Fruit fly (Drosophila melanogaster) whole organism, embryonic: Measurements from ENCODE around the gene CG31089.

Experiments used
- ATbp ChIP-seq: fragments of 200-800 bp; sonication (Bioruptor generic); optimal IDR thresholded peaks from 2 replicates; lab custom pipeline; 2017; ENCODE audit warnings: missing biosample characterization, mild to moderate bottlenecking, missing genetic modification characterization, missing genetic modification reagents
- CG11504 ChIP-seq: fragments of 200-800 bp; sonication (Bioruptor generic); optimal IDR thresholded peaks from 3 replicates; lab custom pipeline; 2019; ENCODE audit warnings: missing biosample characterization, mild to moderate bottlenecking, missing genetic modification characterization, moderate library complexity
- CG12104 ChIP-seq: fragments of 200-800 bp; sonication (Bioruptor generic); optimal IDR thresholded peaks from 3 replicates; lab custom pipeline; 2016; ENCODE audit warnings: missing biosample characterization, missing genetic modification characterization
- CG12155 ChIP-seq: fragments of 200-800 bp; sonication (Bioruptor generic); optimal IDR thresholded peaks from 3 replicates; lab custom pipeline; 2016; ENCODE audit warnings: missing biosample characterization, missing genetic modification characterization
- CG12659 ChIP-seq: fragments of 200-800 bp; sonication (Bioruptor generic); optimal IDR thresholded peaks from 3 replicates; lab custom pipeline; 2017; ENCODE audit warnings: mild to moderate bottlenecking, missing biosample characterization, missing genetic modification reagents, missing genetic modification characterization
- CG13775 ChIP-seq: fragments of 200-800 bp; sonication (Bioruptor generic); optimal IDR thresholded peaks from 3 replicates; lab custom pipeline; 2017; ENCODE audit warnings: missing biosample characterization, mild to moderate bottlenecking, missing genetic modification characterization
- CG14441 ChIP-seq: fragments of 200-800 bp; sonication (Bioruptor generic); IDR thresholded peaks from 2 replicates; pipeline ENCODE4 v1.3.6; 2022; ENCODE audit warnings: missing biosample characterization, missing genetic modification characterization
- CG15011 ChIP-seq: fragments of 200-800 bp; sonication (Bioruptor generic); optimal IDR thresholded peaks from 3 replicates; lab custom pipeline; 2018; ENCODE audit warnings: missing biosample characterization, mild to moderate bottlenecking, missing genetic modification characterization
- CG16813 ChIP-seq: fragments of 200-800 bp; sonication (Bioruptor generic); IDR thresholded peaks from 3 replicates; pipeline ENCODE4 v1.3.6; 2022; ENCODE audit warnings: missing biosample characterization, missing genetic modification characterization; ENCODE audit not compliant: partially characterized antibody
- CG17328 ChIP-seq: fragments of 200-800 bp; sonication (Bioruptor generic); IDR thresholded peaks from 2 replicates; pipeline ENCODE4 v1.3.6; 2022; ENCODE audit warnings: missing biosample characterization, missing genetic modification characterization
- CG1832 ChIP-seq: fragments of 200-800 bp; sonication (Bioruptor generic); optimal IDR thresholded peaks from 2 replicates; lab custom pipeline; 2017; ENCODE audit warnings: missing biosample characterization, mild to moderate bottlenecking, missing genetic modification characterization, inconsistent platforms
- CG18619 ChIP-seq: fragments of 200-800 bp; sonication (Bioruptor generic); optimal IDR thresholded peaks from 3 replicates; lab custom pipeline; 2017; ENCODE audit warnings: missing biosample characterization, mild to moderate bottlenecking, missing genetic modification characterization
- CG18764 ChIP-seq: fragments of 200-800 bp; sonication (Bioruptor generic); optimal IDR thresholded peaks from 3 replicates; lab custom pipeline; 2016; ENCODE audit warnings: missing biosample characterization, missing genetic modification characterization
- CG3065 ChIP-seq: fragments of 200-800 bp; sonication (Bioruptor generic); optimal IDR thresholded peaks from 2 replicates; lab custom pipeline; 2016; ENCODE audit warnings: missing biosample characterization, missing genetic modification characterization
- CG34422 ChIP-seq: fragments of 200-800 bp; sonication (Bioruptor generic); IDR thresholded peaks from 3 replicates; pipeline ENCODE4 v1.3.6; 2022; ENCODE audit warnings: missing biosample characterization, missing genetic modification characterization
- CG3995 ChIP-seq: fragments of 200-800 bp; sonication (Bioruptor generic); optimal IDR thresholded peaks from 3 replicates; lab custom pipeline; 2016; ENCODE audit warnings: missing biosample characterization, missing genetic modification characterization
- CG4360 ChIP-seq: fragments of 200-800 bp; sonication (Bioruptor generic); IDR thresholded peaks from 2 replicates; pipeline ENCODE4 v1.3.6; 2022; ENCODE audit warnings: missing biosample characterization, missing genetic modification characterization
- CG4424 ChIP-seq: fragments of 200-800 bp; sonication (Bioruptor generic); optimal IDR thresholded peaks from 3 replicates; lab custom pipeline; 2016; ENCODE audit warnings: missing biosample characterization, missing genetic modification characterization
- CG4820 ChIP-seq: fragments of 200-800 bp; sonication (Bioruptor generic); optimal IDR thresholded peaks from 3 replicates; lab custom pipeline; 2016; ENCODE audit warnings: missing biosample characterization, missing genetic modification characterization
- CG8765 ChIP-seq: fragments of 200-800 bp; sonication (Bioruptor generic); IDR thresholded peaks from 2 replicates; pipeline ENCODE4 v1.3.6; 2022; ENCODE audit warnings: missing biosample characterization, missing genetic modification characterization
- Dek ChIP-seq: fragments of 200-800 bp; sonication (Bioruptor generic); optimal IDR thresholded peaks from 3 replicates; lab custom pipeline; 2019; ENCODE audit warnings: missing biosample characterization, mild to moderate bottlenecking, missing genetic modification characterization, moderate library complexity
- Dip2 ChIP-seq: fragments of 200-800 bp; sonication (Bioruptor generic); IDR thresholded peaks from 2 replicates; pipeline ENCODE4 v1.3.6; 2022; ENCODE audit warnings: missing biosample characterization, missing genetic modification characterization
- Dp ChIP-seq: fragments of 200-800 bp; sonication (Bioruptor generic); optimal IDR thresholded peaks from 2 replicates; lab custom pipeline; 2018; ENCODE audit warnings: missing biosample characterization, mild to moderate bottlenecking, missing genetic modification characterization, moderate library complexity
- ERR ChIP-seq: fragments of 200-800 bp; sonication (Bioruptor generic); optimal IDR thresholded peaks from 2 replicates; lab custom pipeline; 2016; ENCODE audit warnings: missing biosample characterization, missing genetic modification characterization
- Elba2 ChIP-seq: fragments of 200-800 bp; sonication (Bioruptor generic); optimal IDR thresholded peaks from 3 replicates; lab custom pipeline; 2016; ENCODE audit warnings: missing biosample characterization, missing genetic modification characterization
- Fer2 ChIP-seq: fragments of 200-800 bp; sonication (Bioruptor generic); optimal IDR thresholded peaks from 2 replicates; lab custom pipeline; 2018; ENCODE audit warnings: missing biosample characterization, mild to moderate bottlenecking, missing genetic modification characterization, moderate library complexity
- H15 ChIP-seq: fragments of 200-800 bp; sonication (Bioruptor generic); IDR thresholded peaks from 3 replicates; pipeline ENCODE4 v1.3.6; 2022; ENCODE audit warnings: missing biosample characterization, missing genetic modification characterization
- HmgD ChIP-seq: fragments of 200-800 bp; sonication (Bioruptor generic); optimal IDR thresholded peaks from 3 replicates; lab custom pipeline; 2016; ENCODE audit warnings: missing biosample characterization, missing genetic modification characterization
- Lim3 ChIP-seq: fragments of 200-800 bp; sonication (Bioruptor generic); IDR thresholded peaks from 2 replicates; pipeline ENCODE4 v1.3.6; 2022; ENCODE audit warnings: missing biosample characterization, missing genetic modification characterization
- NfI ChIP-seq: fragments of 200-800 bp; sonication (Bioruptor generic); optimal IDR thresholded peaks from 3 replicates; lab custom pipeline; 2018; ENCODE audit warnings: missing biosample characterization, mild to moderate bottlenecking, missing genetic modification characterization, moderate library complexity
- Spps ChIP-seq: fragments of 200-800 bp; sonication (Bioruptor generic); optimal IDR thresholded peaks from 2 replicates; lab custom pipeline; 2018; ENCODE audit warnings: missing biosample characterization, mild to moderate bottlenecking, missing genetic modification characterization
- Sry-β ChIP-seq: fragments of 200-800 bp; sonication (Bioruptor generic); optimal IDR thresholded peaks from 2 replicates; lab custom pipeline; 2018; ENCODE audit warnings: missing biosample characterization, mild to moderate bottlenecking, missing genetic modification characterization, moderate library complexity
- abd-A ChIP-seq: fragments of 200-800 bp; sonication (Bioruptor generic); optimal IDR thresholded peaks from 3 replicates; lab custom pipeline; 2019; ENCODE audit warnings: missing biosample characterization, mild to moderate bottlenecking, missing genetic modification characterization, moderate library complexity
- amos ChIP-seq: fragments of 200-800 bp; sonication (Bioruptor generic); IDR thresholded peaks from 2 replicates; pipeline ENCODE4 v1.3.6; 2022; ENCODE audit warnings: missing biosample characterization, missing genetic modification characterization; ENCODE audit not compliant: partially characterized antibody
- az2 ChIP-seq: fragments of 200-800 bp; sonication (Bioruptor generic); optimal IDR thresholded peaks from 3 replicates; lab custom pipeline; 2016; ENCODE audit warnings: missing biosample characterization, missing genetic modification characterization
- bigmax ChIP-seq: fragments of 200-800 bp; sonication (Bioruptor generic); optimal IDR thresholded peaks from 2 replicates; lab custom pipeline; 2018; ENCODE audit warnings: missing biosample characterization, mild to moderate bottlenecking, missing genetic modification characterization
- br ChIP-seq: fragments of >200 bp; optimal IDR thresholded peaks from 2 replicates; lab custom pipeline; 2017
- cwo ChIP-seq: fragments of 200-800 bp; sonication (Bioruptor generic); optimal IDR thresholded peaks from 3 replicates; lab custom pipeline; 2017; ENCODE audit warnings: missing biosample characterization, missing genetic modification characterization, mild to moderate bottlenecking, moderate library complexity, missing genetic modification reagents
- fd3F ChIP-seq: fragments of 200-800 bp; sonication (Bioruptor generic); optimal IDR thresholded peaks from 2 replicates; lab custom pipeline; 2018; ENCODE audit warnings: missing biosample characterization, mild to moderate bottlenecking, missing genetic modification characterization, moderate library complexity
- fd96Cb ChIP-seq: fragments of 200-800 bp; sonication (Bioruptor generic); optimal IDR thresholded peaks from 2 replicates; lab custom pipeline; 2018; ENCODE audit warnings: missing biosample characterization, mild to moderate bottlenecking, missing genetic modification characterization, moderate library complexity
- pfk ChIP-seq: fragments of 200-800 bp; sonication (Bioruptor generic); optimal IDR thresholded peaks from 2 replicates; lab custom pipeline; 2018; ENCODE audit warnings: missing biosample characterization, mild to moderate bottlenecking, missing genetic modification characterization, moderate library complexity
- pho ChIP-seq: fragments of 200-800 bp; sonication (Bioruptor generic); optimal IDR thresholded peaks from 2 replicates; lab custom pipeline; 2016; ENCODE audit warnings: missing biosample characterization, missing genetic modification characterization
- pzg ChIP-seq: fragments of 200-800 bp; sonication (Bioruptor generic); optimal IDR thresholded peaks from 3 replicates; lab custom pipeline; 2018; ENCODE audit warnings: missing biosample characterization, mild to moderate bottlenecking, missing genetic modification characterization, moderate library complexity
- sd ChIP-seq: fragments of 200-800 bp; sonication (Bioruptor generic); optimal IDR thresholded peaks from 3 replicates; lab custom pipeline; 2018; ENCODE audit warnings: missing biosample characterization, mild to moderate bottlenecking, missing genetic modification characterization, moderate library complexity
- sens ChIP-seq: fragments of 200-800 bp; sonication (Bioruptor generic); peaks from one replicate; lab custom pipeline; 2016; ENCODE audit warnings: missing biosample characterization, missing genetic modification characterization
- slbo ChIP-seq: fragments of 200-800 bp; sonication (Bioruptor generic); IDR thresholded peaks from 2 replicates; pipeline ENCODE4 v1.3.6; 2022; ENCODE audit warnings: missing biosample characterization, missing genetic modification characterization
- sqz ChIP-seq: fragments of 200-800 bp; sonication (Bioruptor generic); optimal IDR thresholded peaks from 3 replicates; lab custom pipeline; 2018; ENCODE audit warnings: missing biosample characterization, mild to moderate bottlenecking, missing genetic modification characterization
- tio ChIP-seq: fragments of 200-800 bp; sonication (Bioruptor generic); optimal IDR thresholded peaks from 2 replicates; lab custom pipeline; 2017; ENCODE audit warnings: missing biosample characterization, missing genetic modification characterization, inconsistent platforms
- unc-4 ChIP-seq: fragments of 200-800 bp; sonication (Bioruptor generic); IDR thresholded peaks from 2 replicates; pipeline ENCODE4 v1.3.6; 2022; ENCODE audit warnings: missing biosample characterization, missing genetic modification characterization; ENCODE audit not compliant: partially characterized antibody
- wdn ChIP-seq: fragments of 200-800 bp; sonication (Bioruptor generic); IDR thresholded peaks from 2 replicates; pipeline ENCODE4 v1.3.6; 2022; ENCODE audit warnings: missing biosample characterization, missing genetic modification characterization

The CG31089 gene

DNA sequence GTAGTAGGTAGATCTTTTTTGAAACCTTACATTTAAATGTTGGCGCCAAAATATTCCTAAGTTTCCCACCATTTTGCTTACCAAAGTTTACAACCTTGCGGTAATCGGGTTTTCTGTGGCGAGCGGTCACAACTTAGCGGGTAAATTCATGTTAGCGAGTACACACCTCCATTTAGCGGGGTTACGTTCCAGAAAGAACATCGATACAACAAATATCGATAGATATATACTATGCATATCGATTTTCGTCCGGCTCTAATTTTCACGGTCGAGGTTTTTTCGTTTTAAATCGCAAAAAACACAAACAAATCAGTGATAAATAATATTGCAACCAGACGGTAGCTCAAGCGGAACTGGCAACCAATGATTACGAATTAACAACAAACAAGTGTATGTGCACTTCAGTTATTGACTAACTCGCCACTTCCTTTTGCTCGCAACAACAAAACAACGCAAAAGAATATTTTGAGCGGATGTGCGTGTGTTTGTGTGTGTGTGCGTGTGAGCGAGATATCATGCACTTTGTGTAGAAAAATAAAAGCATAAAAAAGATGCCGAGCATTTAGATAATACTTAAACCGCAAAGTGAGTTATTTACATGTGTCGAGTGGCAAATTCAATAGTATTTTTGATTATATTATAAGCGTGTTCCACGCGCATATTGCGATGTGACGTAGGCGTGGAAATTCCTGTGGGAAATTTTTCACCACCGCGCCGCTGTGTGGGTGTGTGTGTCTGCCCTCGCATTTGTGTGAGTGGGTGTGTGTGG lies 14.0 kb upstream of the CG31089 start, which contains the start of gene Lnk (continued):
- TF ChIP-seq CG11504 (no peak), sens (GFP tag; lab: Kevin White, UChicago) (peak; percentile 69), CG4360 (GFP tag; lab: Robert Waterston, UW) (peak; percentile 34; the same call in 1 of the 2 replicates), Elba2 (no peak), Dip2 (GFP tag; lab: Robert Waterston, UW) (no peak), fd3F (no peak), CG18764 (GFP tag; lab: Kevin White, UChicago) (no peak), Spps (tag; lab: Kevin White, UChicago) (no peak), CG3065 (GFP tag; lab: Kevin White, UChicago) (no peak), pfk (no peak), Sry-β (no peak), CG4820 (GFP tag; lab: Kevin White, UChicago) (no peak), CG12155 (GFP tag; lab: Kevin White, UChicago) (peak; percentile 17), fd96Cb (tag; lab: Kevin White, UChicago) (no peak), slbo (GFP tag; lab: Robert Waterston, UW) (peak; percentile 21; the same call in 1 of the 2 replicates), CG3995 (GFP tag; lab: Kevin White, UChicago) (no peak), Lim3 (no peak), Dp (GFP tag; lab: Kevin White, UChicago) (peak; percentile 96), CG14441 (GFP tag; lab: Robert Waterston, UW) (no peak), CG17328 (GFP tag; lab: Robert Waterston, UW) (no peak), tio (GFP tag; lab: Kevin White, UChicago) (no peak), CG15011 (GFP tag; lab: Kevin White, UChicago) (no peak), CG4424 (GFP tag; lab: Kevin White, UChicago) (no peak), br (lab: Kevin White, UChicago) (no peak), CG16813 (GFP tag; lab: Robert Waterston, UW) (peak; percentile 89), ERR (GFP tag; lab: Kevin White, UChicago) (peak; percentile 5), CG13775 (GFP tag; lab: Kevin White, UChicago) (no peak), NfI (GFP tag; lab: Kevin White, UChicago) (peak; percentile 13), pzg (GFP tag; lab: Kevin White, UChicago) (peak; percentile 98), CG8765 (peak; percentile 8; the same call in 1 of the 2 replicates), pho (GFP tag; lab: Kevin White, UChicago) (peak; percentile 26), sqz (GFP tag; lab: Kevin White, UChicago) (peak; percentile 14), Fer2 (tag; lab: Kevin White, UChicago) (no peak), unc-4 (GFP tag; lab: Robert Waterston, UW) (peak; percentile 91), CG12104 (no peak), CG12659 (GFP tag; lab: Kevin White, UChicago) (peak; percentile 73), sd (tag; lab: Kevin White, UChicago) (peak; percentile 90), CG34422 (GFP tag; lab: Robert Waterston, UW) (no peak), wdn (GFP tag; lab: Robert Waterston, UW) (no peak), cwo (GFP tag; lab: Kevin White, UChicago) (no peak), CG1832 (GFP tag; lab: Kevin White, UChicago) (no peak), H15 (no peak), HmgD (peak; percentile 37), Dek (tag; lab: Kevin White, UChicago) (peak; percentile 11), az2 (GFP tag; lab: Kevin White, UChicago) (no peak), CG18619 (GFP tag; lab: Kevin White, UChicago) (no peak), bigmax (GFP tag; lab: Kevin White, UChicago) (no peak), ATbp (GFP tag; lab: Kevin White, UChicago) (no peak), abd-A (no peak), amos (GFP tag; lab: Robert Waterston, UW) (peak; percentile 97)
